Fruit fly (Drosophila melanogaster) S2 (cell line): ENCODE data around the gene mRpL46.

Source experiments
- CG8478 ChIP-seq: fragments of >200 bp; optimal IDR thresholded peaks from 2 replicates; lab custom pipeline; 2018
- CTCF ChIP-seq, 2 experiments: fragments of >200 bp; optimal IDR thresholded peaks; 2 replicates each; lab custom pipeline; 2018

dm6 chr3L:1741107-1741506 is 36.1 kb upstream of the mRpL46 start:
- TF ChIP-seq CTCF (optimal IDR thresholded peaks at IDR 0.05; lab: Kevin White, UChicago) (no peak), CG8478 (lab: Kevin White, UChicago) (no peak)
